Fruit fly (Drosophila melanogaster): Measurements from ENCODE around the gene CG3323.

CG3323 gene

dm6 chrX:5336722-5337121 is 31.2 kb upstream of the CG3323 start (continued):
- TF ChIP-seq Oli (tag; optimal IDR thresholded peaks at IDR 0.05) (peak; percentile 27), unpg (GFP tag; optimal IDR thresholded peaks at IDR 0.05) (peak; percentile 39), zf30C (GFP tag; optimal IDR thresholded peaks at IDR 0.05) (no peak), CG18476 (GFP tag; optimal IDR thresholded peaks at IDR 0.05) (peak; percentile 12), Hand (GFP tag; optimal IDR thresholded peaks at IDR 0.05) (peak; percentile 71), peb (GFP tag; IDR thresholded peaks at IDR 0.05) (no peak), lmd (GFP tag; IDR thresholded peaks at IDR 0.05) (peak; percentile 41; the same call in 1 of the 2 replicates), row (GFP tag; IDR thresholded peaks at IDR 0.05) (peak; percentile 47; the same call in 2 of the 3 replicates), CG3281 (GFP tag; optimal IDR thresholded peaks at IDR 0.05) (peak; percentile 76), CG4854 (GFP tag; optimal IDR thresholded peaks at IDR 0.05) (peak; percentile 7), Dbx (GFP tag; IDR thresholded peaks at IDR 0.05) (no peak), cg (GFP tag; optimal IDR thresholded peaks at IDR 0.05) (peak; percentile 20), CG31441 (GFP tag; IDR thresholded peaks at IDR 0.05) (peak; percentile 48; the same call in 1 of the 2 replicates), HHEX (GFP tag; optimal IDR thresholded peaks at IDR 0.05) (peak; percentile 45), Blimp-1 (GFP tag; optimal IDR thresholded peaks at IDR 0.05) (peak; percentile 5), CrebB (tag; optimal IDR thresholded peaks at IDR 0.05) (peak; percentile 12), CG12391 (tag; optimal IDR thresholded peaks at IDR 0.05) (peak; percentile 37), CG1233 (GFP tag; optimal IDR thresholded peaks at IDR 0.05) (peak; percentile 40), Side (GFP tag; optimal IDR thresholded peaks at IDR 0.05) (no peak), Meics (GFP tag; optimal IDR thresholded peaks at IDR 0.05) (peak; percentile 74), CG5180 (GFP tag; optimal IDR thresholded peaks at IDR 0.05) (peak; percentile 17), CG3847 (GFP tag; IDR thresholded peaks at IDR 0.05) (0 out of 2 replicates have a peak, but pooled peaks have one; percentile 23), CG17361 (GFP tag; IDR thresholded peaks at IDR 0.05) (peak; percentile 54; the same call in 2 of the 3 replicates), CG6854 (GFP tag; optimal IDR thresholded peaks at IDR 0.05) (peak; percentile 36), CG13296 (GFP tag; optimal IDR thresholded peaks at IDR 0.05) (peak; percentile 44), Fer1 (GFP tag; optimal IDR thresholded peaks at IDR 0.05) (peak; percentile 74), sug (tag; optimal IDR thresholded peaks at IDR 0.05) (peak; percentile 28), CG12071 (GFP tag; optimal IDR thresholded peaks at IDR 0.05) (peak; percentile 34), CG15011 (GFP tag; optimal IDR thresholded peaks at IDR 0.05) (peak; percentile 19), prd (optimal IDR thresholded peaks at IDR 0.05) (no peak), prd (GFP tag; IDR thresholded peaks at IDR 0.05) (peak; percentile 33; the same call in 1 of the 3 replicates), cwo (GFP tag; optimal IDR thresholded peaks at IDR 0.05) (peak; percentile 56), Rfx (GFP tag; IDR thresholded peaks at IDR 0.05) (peak; percentile 52; the same call in 1 of the 2 replicates), Hsf (GFP tag; optimal IDR thresholded peaks at IDR 0.05) (peak; percentile 2), CG13424 (tag; optimal IDR thresholded peaks at IDR 0.05) (peak; percentile 52), CG7928 (GFP tag; optimal IDR thresholded peaks at IDR 0.05) (no peak), bcd (GFP tag; optimal IDR thresholded peaks at IDR 0.05) (peak; percentile 31), schlank (tag; optimal IDR thresholded peaks at IDR 0.05) (peak; percentile 37), CG8388 (GFP tag; optimal IDR thresholded peaks at IDR 0.05) (peak; percentile 1), Fer3 (tag; optimal IDR thresholded peaks at IDR 0.05) (peak; percentile 56), tup (GFP tag; optimal IDR thresholded peaks at IDR 0.05) (no peak), zen2 (GFP tag; IDR thresholded peaks at IDR 0.05; ENCODE audit: partially characterized antibody) (no peak), slbo (GFP tag; IDR thresholded peaks at IDR 0.05) (peak; percentile 51), CG10209 (GFP tag; optimal IDR thresholded peaks at IDR 0.05) (peak; percentile 34), Hmr (GFP tag; optimal IDR thresholded peaks at IDR 0.05) (peak; percentile 67), CG6765 (GFP tag; optimal IDR thresholded peaks at IDR 0.05) (peak; percentile 13), dysf (GFP tag; IDR thresholded peaks at IDR 0.05) (peak; percentile 62), CG9817 (tag; optimal IDR thresholded peaks at IDR 0.05) (peak; percentile 59), CG15269 (tag; optimal IDR thresholded peaks at IDR 0.05) (peak; percentile 58), CG11085 (GFP tag; IDR thresholded peaks at IDR 0.05) (no peak)
